Worm (Caenorhabditis elegans) whole organism, young adult: ENCODE results near the gene comt-2.

Source experiments
- B0019.2 ChIP-seq: fragments of 200-800 bp; sonication (Bioruptor generic); conservative IDR thresholded peaks from 2 replicates; pipeline ENCODE4 v1.3.6; 2022; ENCODE audit warnings: missing genetic modification reagents, missing genetic modification characterization, missing compliant biosample characterization
- F55B11.4 ChIP-seq: sonication (generic microtip); optimal IDR thresholded peaks from 2 replicates; lab custom pipeline; 2016; ENCODE audit warnings: missing compliant biosample characterization, missing genetic modification characterization, borderline replicate concordance; ENCODE audit not compliant: insufficient read depth
- K12H6.12 ChIP-seq: fragments of 200-800 bp; sonication (Bioruptor generic); optimal IDR thresholded peaks from 2 replicates; lab custom pipeline; 2018; ENCODE audit warnings: mild to moderate bottlenecking, missing genetic modification characterization, missing compliant biosample characterization
- T26A5.8 ChIP-seq: sonication (generic microtip); optimal IDR thresholded peaks from 2 replicates; lab custom pipeline; 2016; ENCODE audit warnings: missing genetic modification characterization, missing compliant biosample characterization
- Y53G8AR.9 ChIP-seq: fragments of 200-800 bp; sonication (Bioruptor generic); conservative IDR thresholded peaks from 2 replicates; pipeline ENCODE4 v1.3.6; 2022; ENCODE audit warnings: missing genetic modification reagents, missing genetic modification characterization, missing compliant biosample characterization
- Y56A3A.18 ChIP-seq: fragments of 200-800 bp; sonication (Bioruptor generic); IDR thresholded peaks from 2 replicates; pipeline ENCODE4 v1.3.6; 2022; ENCODE audit warnings: missing genetic modification reagents, missing genetic modification characterization, missing compliant biosample characterization
- Y67H2A.10 ChIP-seq: fragments of 200-800 bp; sonication (Bioruptor generic); conservative IDR thresholded peaks from 2 replicates; pipeline ENCODE4 v1.3.6; 2022; ENCODE audit warnings: missing genetic modification reagents, missing genetic modification characterization, missing compliant biosample characterization
- Y95B8A.8 ChIP-seq: fragments of 200-800 bp; sonication (Bioruptor generic); IDR thresholded peaks from 2 replicates; pipeline ENCODE4 v1.3.6; 2022; ENCODE audit warnings: missing genetic modification reagents, missing genetic modification characterization, missing compliant biosample characterization
- aptf-3 ChIP-seq: fragments of 200-800 bp; sonication (Bioruptor generic); IDR thresholded peaks from 2 replicates; pipeline ENCODE4 v1.3.6; 2022; ENCODE audit warnings: missing genetic modification characterization, missing compliant biosample characterization
- attf-5 ChIP-seq: fragments of 200-800 bp; sonication (Bioruptor generic); optimal IDR thresholded peaks from 2 replicates; lab custom pipeline; 2018; ENCODE audit warnings: mild to moderate bottlenecking, missing genetic modification characterization, missing compliant biosample characterization
- attf-6 ChIP-seq: fragments of 200-800 bp; sonication (Bioruptor generic); IDR thresholded peaks from 2 replicates; pipeline ENCODE4 v1.3.6; 2022; ENCODE audit warnings: missing genetic modification reagents, missing genetic modification characterization, missing compliant biosample characterization
- ccch-3 ChIP-seq: fragments of 200-800 bp; sonication (Bioruptor generic); optimal IDR thresholded peaks from 2 replicates; lab custom pipeline; 2018; ENCODE audit warnings: mild to moderate bottlenecking, missing genetic modification characterization, missing compliant biosample characterization
- cebp-1 ChIP-seq, 2 experiments: fragments of 200-800 bp in 1 of 2; sonication (Bioruptor generic) in 1 of 2; sonication (generic microtip) in 1 of 2; IDR thresholded peaks in 1 of 2; optimal IDR thresholded peaks in 1 of 2; 2 replicates each; pipeline versions ENCODE4 v1.3.6 to Lab custom; 2017 to 2022; ENCODE audit warnings: missing compliant biosample characterization in 2 of 2, missing genetic modification characterization in 2 of 2, mild to moderate bottlenecking in 1 of 2, missing genetic modification reagents in 1 of 2, moderate library complexity in 1 of 2
- cebp-2 ChIP-seq: fragments of 200-800 bp; sonication (Bioruptor generic); IDR thresholded peaks from 2 replicates; pipeline ENCODE4 v1.3.6; 2022; ENCODE audit warnings: missing genetic modification characterization, missing compliant biosample characterization
- ceh-27 ChIP-seq: fragments of 200-800 bp; sonication (Bioruptor generic); optimal IDR thresholded peaks from 2 replicates; lab custom pipeline; 2018; ENCODE audit warnings: mild to moderate bottlenecking, missing genetic modification characterization, moderate library complexity, missing compliant biosample characterization
- ceh-79 ChIP-seq: sonication (generic microtip); optimal IDR thresholded peaks from 2 replicates; lab custom pipeline; 2017; ENCODE audit warnings: mild to moderate bottlenecking, missing genetic modification characterization, missing compliant biosample characterization
- ceh-91 ChIP-seq: fragments of 200-800 bp; sonication (Bioruptor generic); IDR thresholded peaks from 2 replicates; pipeline ENCODE4 v1.3.6; 2022; ENCODE audit warnings: missing genetic modification reagents, missing genetic modification characterization, missing compliant biosample characterization
- dox-1 ChIP-seq: fragments of 200-800 bp; sonication (Bioruptor generic); IDR thresholded peaks from 2 replicates; pipeline ENCODE4 v1.3.6; 2022; ENCODE audit warnings: missing genetic modification reagents, missing genetic modification characterization, missing compliant biosample characterization
- efl-1 ChIP-seq: fragments of 150-350 bp; optimal IDR thresholded peaks from 2 replicates; lab custom pipeline; 2014; ENCODE audit warnings: missing biosample characterization, missing genetic modification reagents, missing genetic modification characterization
- ekl-4 ChIP-seq: fragments of 200-800 bp; sonication (Bioruptor generic); IDR thresholded peaks from 2 replicates; pipeline ENCODE4 v1.3.6; 2022; ENCODE audit warnings: missing genetic modification reagents, missing genetic modification characterization, missing compliant biosample characterization
- fkh-3 ChIP-seq: sonication (generic microtip); optimal IDR thresholded peaks from 2 replicates; lab custom pipeline; 2016; ENCODE audit warnings: mild to moderate bottlenecking, missing genetic modification characterization, missing compliant biosample characterization
- gei-17 ChIP-seq: fragments of 200-800 bp; sonication (Bioruptor generic); optimal IDR thresholded peaks from 2 replicates; lab custom pipeline; 2018; ENCODE audit warnings: mild to moderate bottlenecking, missing genetic modification characterization, missing compliant biosample characterization
- him-1 ChIP-seq: sonication (generic microtip); optimal IDR thresholded peaks from 2 replicates; lab custom pipeline; 2016; ENCODE audit warnings: missing genotype, missing genetic modification reagents, missing genetic modification characterization, missing compliant biosample characterization
- hlh-12 ChIP-seq: sonication (generic microtip); optimal IDR thresholded peaks from 2 replicates; lab custom pipeline; 2016; ENCODE audit warnings: missing genetic modification characterization, missing compliant biosample characterization
- hmg-1.2 ChIP-seq: fragments of 200-800 bp; sonication (Bioruptor generic); IDR thresholded peaks from 2 replicates; pipeline ENCODE4 v1.3.6; 2022; ENCODE audit warnings: missing genetic modification reagents, missing genetic modification characterization, missing compliant biosample characterization
- hrde-1 ChIP-seq: sonication (generic microtip); optimal IDR thresholded peaks from 2 replicates; lab custom pipeline; 2016; ENCODE audit warnings: missing genetic modification characterization, mild to moderate bottlenecking, missing compliant biosample characterization, moderate library complexity, missing genotype, missing genetic modification reagents, borderline replicate concordance
- hsf-1 ChIP-seq: fragments of 200-800 bp; sonication (Bioruptor generic); IDR thresholded peaks from 2 replicates; pipeline ENCODE4 v1.3.6; 2022; ENCODE audit warnings: missing genetic modification reagents, missing genetic modification characterization, missing compliant biosample characterization
- lin-35 ChIP-seq, 3 experiments: fragments of 150-350 bp in 2 of 3; sonication (generic microtip) in 1 of 3; optimal IDR thresholded peaks; 2 replicates each; lab custom pipeline; 2014 to 2018; ENCODE audit warnings: missing biosample characterization in 3 of 3, missing genetic modification characterization in 3 of 3, missing genetic modification reagents in 3 of 3
- lin-40 ChIP-seq: sonication (generic microtip); optimal IDR thresholded peaks from 2 replicates; lab custom pipeline; 2016; ENCODE audit warnings: missing genetic modification characterization, mild to moderate bottlenecking, missing compliant biosample characterization, missing genotype, missing genetic modification reagents
- lir-1 ChIP-seq: fragments of 200-800 bp; sonication (Bioruptor generic); conservative IDR thresholded peaks from 2 replicates; pipeline ENCODE4 v1.3.6; 2022; ENCODE audit warnings: missing genetic modification reagents, missing genetic modification characterization, missing compliant biosample characterization
- madf-8 ChIP-seq: fragments of 200-800 bp; sonication (Bioruptor generic); conservative IDR thresholded peaks from 2 replicates; pipeline ENCODE4 v1.3.6; 2022; ENCODE audit warnings: missing genetic modification reagents, missing genetic modification characterization, missing compliant biosample characterization
- mel-28 ChIP-seq: sonication (generic microtip); optimal IDR thresholded peaks from 2 replicates; lab custom pipeline; 2016; ENCODE audit warnings: borderline replicate concordance, mild to moderate bottlenecking, missing genetic modification characterization, missing compliant biosample characterization
- nfya-2 ChIP-seq: fragments of 200-800 bp; sonication (Bioruptor generic); IDR thresholded peaks from 2 replicates; pipeline ENCODE4 v1.3.6; 2022; ENCODE audit warnings: missing genetic modification reagents, missing genetic modification characterization, missing compliant biosample characterization
- nhr-27 ChIP-seq: fragments of 200-800 bp; sonication (Bioruptor generic); optimal IDR thresholded peaks from 2 replicates; lab custom pipeline; 2018; ENCODE audit warnings: mild to moderate bottlenecking, missing genetic modification characterization, moderate library complexity, missing compliant biosample characterization
- pbrm-1 ChIP-seq: fragments of 200-800 bp; sonication (Bioruptor generic); IDR thresholded peaks from 2 replicates; pipeline ENCODE4 v1.3.6; 2022; ENCODE audit warnings: missing genetic modification reagents, missing genetic modification characterization, missing compliant biosample characterization
- pha-4 ChIP-seq: fragments of 150-350 bp; sonication (generic microtip); optimal IDR thresholded peaks from 2 replicates; lab custom pipeline; 2014; ENCODE audit warnings: missing biosample characterization, missing genetic modification reagents, missing genetic modification characterization
- rpc-1 ChIP-seq, 2 experiments: fragments of 150-350 bp in 1 of 2; sonication (generic microtip) in 1 of 2; optimal IDR thresholded peaks; 2 replicates each; lab custom pipeline; 2014 to 2018; ENCODE audit warnings: missing biosample characterization in 1 of 2, missing genetic modification characterization in 1 of 2, missing genetic modification reagents in 1 of 2, missing genotype in 1 of 2
- sea-2 ChIP-seq: fragments of 200-800 bp; sonication (Bioruptor generic); IDR thresholded peaks from 2 replicates; pipeline ENCODE4 v1.3.6; 2022; ENCODE audit warnings: missing genetic modification characterization, missing compliant biosample characterization
- snpc-1.1 ChIP-seq: sonication (generic microtip); optimal IDR thresholded peaks from 2 replicates; lab custom pipeline; 2017; ENCODE audit warnings: missing genetic modification characterization, mild to moderate bottlenecking, missing compliant biosample characterization, antibody characterized with exemption, moderate library complexity, missing genotype, missing genetic modification reagents; ENCODE audit not compliant: insufficient read depth
- somi-1 ChIP-seq: fragments of 200-800 bp; sonication (Bioruptor generic); optimal IDR thresholded peaks from 2 replicates; lab custom pipeline; 2018; ENCODE audit warnings: mild to moderate bottlenecking, missing genetic modification characterization, missing compliant biosample characterization
- tlf-1 ChIP-seq: fragments of 200-800 bp; sonication (Bioruptor generic); optimal IDR thresholded peaks from 2 replicates; lab custom pipeline; 2018; ENCODE audit warnings: mild to moderate bottlenecking, missing genetic modification characterization, missing compliant biosample characterization
- unc-62 ChIP-seq: fragments of 150-350 bp; optimal IDR thresholded peaks from 2 replicates; lab custom pipeline; 2014; ENCODE audit warnings: missing biosample characterization, missing genetic modification reagents, missing genetic modification characterization
- zim-3 ChIP-seq: sonication (generic microtip); optimal IDR thresholded peaks from 2 replicates; lab custom pipeline; 2017; ENCODE audit warnings: mild to moderate bottlenecking, missing genetic modification characterization, moderate library complexity, missing compliant biosample characterization
- ztf-25 ChIP-seq: fragments of 200-800 bp; sonication (Bioruptor generic); IDR thresholded peaks from 2 replicates; pipeline ENCODE4 v1.3.6; 2022; ENCODE audit warnings: missing genetic modification reagents, missing genetic modification characterization, missing compliant biosample characterization
- ztf-26 ChIP-seq: sonication (generic microtip); optimal IDR thresholded peaks from 2 replicates; lab custom pipeline; 2017; ENCODE audit warnings: missing genetic modification characterization, missing compliant biosample characterization
- ztf-28 ChIP-seq: fragments of 200-800 bp; sonication (Bioruptor generic); IDR thresholded peaks from 2 replicates; pipeline ENCODE4 v1.3.6; 2022; ENCODE audit warnings: missing genetic modification reagents, missing genetic modification characterization, missing compliant biosample characterization

The comt-2 gene

DNA sequence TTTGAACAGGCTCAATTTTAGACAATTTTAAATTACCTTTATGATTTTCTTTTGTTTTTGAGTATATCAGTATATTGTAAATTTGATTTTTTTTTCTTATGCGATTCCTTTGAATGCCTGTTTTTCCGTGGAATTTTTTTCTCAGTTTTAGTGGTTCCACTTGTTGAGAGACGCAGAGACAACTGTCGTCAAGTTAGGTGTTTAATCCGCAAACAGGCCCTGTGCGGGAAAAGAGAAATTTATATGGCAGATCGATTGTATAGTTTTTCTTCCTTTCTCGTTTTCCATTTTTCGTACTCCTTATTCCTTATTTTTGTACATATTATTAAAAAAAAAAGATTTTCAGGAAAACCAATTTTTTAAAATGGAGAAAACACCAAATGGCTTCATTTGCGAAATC, 4.7 kb upstream of the comt-2 start, which contains the start of gene F36D3.1 (continued):
- TF ChIP-seq hrde-1 (no peak), ceh-79 (tag; lab: Kevin White, UChicago) (no peak), unc-62 (GFP tag; lab: Kevin White, UChicago) (no peak), gei-17 (GFP tag; lab: Kevin White, UChicago) (no peak), hmg-1.2 (GFP tag; lab: Robert Waterston, UW) (peak; percentile 34; the same call in 1 of the 2 replicates), attf-6 (GFP tag; lab: Robert Waterston, UW) (no peak), cebp-2 (no peak), F55B11.4 (tag; lab: Kevin White, UChicago) (no peak), dox-1 (no peak), efl-1 (GFP tag; lab: Kevin White, UChicago) (peak; percentile 38), ekl-4 (GFP tag; lab: Robert Waterston, UW) (no peak), lin-35 (GFP tag; optimal IDR thresholded peaks at IDR 0.05; lab: Kevin White, UChicago) (peak in 1 of 3 experiments; percentile 79), attf-5 (GFP tag; lab: Kevin White, UChicago) (peak; percentile 21), cebp-1 (GFP tag; IDR thresholded peaks at IDR 0.05; lab: Robert Waterston, UW) (no peak), cebp-1 (tag; optimal IDR thresholded peaks at IDR 0.05; lab: Kevin White, UChicago) (no peak), fkh-3 (no peak), nfya-2 (GFP tag; lab: Robert Waterston, UW) (no peak)
- TF ChIP-seq, all 124 proteins: peak for 7

DNA sequence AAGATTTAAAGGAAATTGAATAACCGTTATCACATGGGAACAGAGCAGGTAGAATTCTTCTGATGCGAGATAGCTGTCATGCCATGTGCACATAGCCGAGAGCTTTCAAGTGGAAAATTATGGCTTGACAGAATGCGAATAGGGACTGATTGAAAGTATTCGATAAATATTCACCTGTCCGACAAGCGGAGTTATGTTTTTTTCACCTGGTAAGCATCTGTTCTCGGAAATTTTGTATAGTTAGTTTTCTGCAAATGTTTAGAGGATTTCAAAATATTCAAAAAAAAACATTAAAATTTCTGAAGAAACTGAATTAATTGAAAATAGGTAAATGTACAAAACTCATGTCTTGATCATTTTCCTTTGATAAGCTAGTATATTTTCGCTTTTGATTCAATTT, 3.2 kb upstream of the comt-2 start, which contains the start of gene srh-136:
srh-136 (minus strand) TSS at position 93 of the 400 bp plus-strand sequence.
- TF ChIP-seq efl-1 (GFP tag; lab: Kevin White, UChicago), result no peak
- TF ChIP-seq B0019.2 (GFP tag; lab: Robert Waterston, UW), result no peak
- no peak for TF ChIP-seq somi-1
- no peak for TF ChIP-seq tlf-1
- no peak for TF ChIP-seq hsf-1
- TF ChIP-seq lir-1 (GFP tag; lab: Robert Waterston, UW), result no peak
- no peak for TF ChIP-seq mel-28 (tag; lab: Kevin White, UChicago)
- no peak for TF ChIP-seq madf-8
- TF ChIP-seq pha-4, result no peak
- no peak for TF ChIP-seq T26A5.8 (tag; lab: Kevin White, UChicago)
- TF ChIP-seq ceh-27 (GFP tag; lab: Kevin White, UChicago), result no peak
- TF ChIP-seq gei-17 (GFP tag; lab: Kevin White, UChicago), result no peak
- TF ChIP-seq ccch-3 (GFP tag; lab: Kevin White, UChicago), result no peak
- TF ChIP-seq ztf-26 (tag; lab: Kevin White, UChicago), result no peak
- TF ChIP-seq hlh-12, result no peak
- no peak for TF ChIP-seq pbrm-1
- no peak for TF ChIP-seq ceh-91 (GFP tag; lab: Robert Waterston, UW)
- TF ChIP-seq Y56A3A.18 (GFP tag; lab: Robert Waterston, UW), result no peak
- no peak for TF ChIP-seq him-1
- TF ChIP-seq K12H6.12, result no peak

DNA sequence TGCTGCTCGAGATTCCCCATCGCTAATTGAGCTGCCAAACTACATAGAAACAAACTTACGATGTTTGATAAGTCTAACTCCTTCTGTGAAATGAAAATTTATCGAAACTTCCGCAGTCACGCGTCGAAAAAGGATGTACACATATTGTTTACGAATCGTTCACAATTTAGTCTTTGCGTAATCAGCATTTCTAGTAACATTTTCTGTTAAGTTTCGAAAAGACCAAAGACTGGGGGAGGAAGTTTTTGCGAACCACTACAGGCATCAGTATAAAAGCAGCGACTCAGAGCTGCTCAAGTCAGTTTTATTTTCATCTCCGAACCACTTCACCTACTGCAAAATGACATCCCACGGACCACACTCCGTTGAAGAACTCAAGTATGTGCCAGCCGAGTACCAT, 6.1 kb downstream of the comt-2 start, which contains the start of gene sqst-4:
sqst-4 (plus strand) TSS at position 301 of the 400 bp plus-strand sequence.
- TF ChIP-seq ekl-4 (GFP tag; lab: Robert Waterston, UW) (no peak), ztf-28 (GFP tag; lab: Robert Waterston, UW) (no peak), Y67H2A.10 (GFP tag; lab: Robert Waterston, UW) (no peak), nhr-27 (tag; lab: Kevin White, UChicago) (no peak), lin-40 (tag; lab: Kevin White, UChicago) (no peak), zim-3 (tag; lab: Kevin White, UChicago) (no peak), Y95B8A.8 (GFP tag; lab: Robert Waterston, UW) (no peak), aptf-3 (GFP tag; lab: Robert Waterston, UW) (no peak), ztf-25 (GFP tag; lab: Robert Waterston, UW) (no peak), F55B11.4 (tag; lab: Kevin White, UChicago) (no peak), sea-2 (GFP tag; lab: Robert Waterston, UW) (no peak), Y53G8AR.9 (no peak), attf-6 (GFP tag; lab: Robert Waterston, UW) (no peak), rpc-1 (optimal IDR thresholded peaks at IDR 0.05; lab: Kevin White, UChicago) (no peak), rpc-1 (tag; optimal IDR thresholded peaks at IDR 0.05; lab: Kevin White, UChicago) (no peak), snpc-1.1 (tag; lab: Kevin White, UChicago) (no peak), nfya-2 (GFP tag; lab: Robert Waterston, UW) (no peak), ceh-91 (GFP tag; lab: Robert Waterston, UW) (no peak)
